Worm (Caenorhabditis elegans): ENCODE data around the gene W07G4.2.

- TF ChIP-seq cog-1 (tag; optimal IDR thresholded peaks at IDR 0.05) (no peak), ztf-23 (GFP tag; IDR thresholded peaks at IDR 0.05) (no peak), klf-2 (GFP tag; conservative IDR thresholded peaks at IDR 0.05) (no peak), flt-1 (GFP tag; IDR thresholded peaks at IDR 0.05) (no peak), ref-1 (GFP tag; conservative IDR thresholded peaks at IDR 0.05) (no peak), ztf-29 (GFP tag; IDR thresholded peaks at IDR 0.05) (no peak), T22C8.4 (GFP tag; IDR thresholded peaks at IDR 0.05) (no peak), tab-1 (GFP tag; IDR thresholded peaks at IDR 0.05) (no peak)
Measured at ce11 chrV:12987061-12987460, 49.3 kb downstream of the W07G4.2 start, which contains the start of gene shw-3.

Measured in whole organism, midembryonic.